Worm (Caenorhabditis elegans) whole organism, late embryonic: Measurements from ENCODE around the gene nspb-3.

Experiments
- Y22D7AL.16 ChIP-seq: sonication (generic microtip); optimal IDR thresholded peaks from 2 replicates; lab custom pipeline; 2016; ENCODE audit warnings: missing genetic modification characterization, missing compliant biosample characterization
- ahr-1 ChIP-seq: sonication (generic microtip); optimal IDR thresholded peaks from 2 replicates; lab custom pipeline; 2016; ENCODE audit warnings: missing genetic modification characterization, missing compliant biosample characterization
- ama-1 ChIP-seq: fragments of 150-350 bp; optimal IDR thresholded peaks from 2 replicates; lab custom pipeline; 2014
- ceh-45 ChIP-seq: fragments of 200-800 bp; sonication (Bioruptor generic); IDR thresholded peaks from 2 replicates; pipeline ENCODE4 v1.3.6; 2022; ENCODE audit warnings: missing genetic modification reagents, missing genetic modification characterization, missing compliant biosample characterization
- elt-2 ChIP-seq: sonication (generic microtip); optimal IDR thresholded peaks from 2 replicates; lab custom pipeline; 2016; ENCODE audit warnings: missing genetic modification reagents, missing genetic modification characterization, missing compliant biosample characterization
- elt-4 ChIP-seq: sonication (generic microtip); optimal IDR thresholded peaks from 2 replicates; lab custom pipeline; 2016; ENCODE audit warnings: missing genetic modification characterization, missing compliant biosample characterization
- ets-4 ChIP-seq: sonication (generic microtip); optimal IDR thresholded peaks from 2 replicates; lab custom pipeline; 2016; ENCODE audit warnings: missing genetic modification characterization, missing compliant biosample characterization
- gmeb-2 ChIP-seq: sonication (generic microtip); optimal IDR thresholded peaks from 2 replicates; lab custom pipeline; 2016; ENCODE audit warnings: missing genetic modification characterization, inconsistent platforms, missing compliant biosample characterization
- madf-2 ChIP-seq: sonication (generic microtip); optimal IDR thresholded peaks from 2 replicates; lab custom pipeline; 2017; ENCODE audit warnings: missing genetic modification characterization, missing compliant biosample characterization
- nhr-232 ChIP-seq: sonication (generic microtip); optimal IDR thresholded peaks from 2 replicates; lab custom pipeline; 2016; ENCODE audit warnings: missing genetic modification characterization, missing compliant biosample characterization
- rnt-1 ChIP-seq: sonication (generic microtip); optimal IDR thresholded peaks from 2 replicates; lab custom pipeline; 2016; ENCODE audit warnings: missing genetic modification characterization, missing compliant biosample characterization
- sox-2 ChIP-seq: fragments of 200-800 bp; sonication (Bioruptor generic); IDR thresholded peaks from 2 replicates; pipeline ENCODE4 v1.3.6; 2022; ENCODE audit warnings: missing genetic modification reagents, missing genetic modification characterization, missing compliant biosample characterization
- unc-55 ChIP-seq: sonication (generic microtip); optimal IDR thresholded peaks from 2 replicates; lab custom pipeline; 2017; ENCODE audit warnings: missing biosample characterization, missing genetic modification reagents, missing genetic modification characterization
- unc-86 ChIP-seq: sonication (generic microtip); optimal IDR thresholded peaks from 2 replicates; lab custom pipeline; 2016; ENCODE audit warnings: missing genetic modification characterization, missing compliant biosample characterization

- TF ChIP-seq madf-2 (tag; lab: Kevin White, UChicago) (no peak), Y22D7AL.16 (tag; lab: Kevin White, UChicago) (no peak), rnt-1 (tag; lab: Kevin White, UChicago) (no peak), elt-2 (tag; lab: Kevin White, UChicago) (no peak), gmeb-2 (tag; lab: Kevin White, UChicago) (no peak), elt-4 (no peak), unc-55 (no peak), unc-86 (no peak), ets-4 (no peak), sox-2 (no peak), nhr-232 (no peak), ahr-1 (tag; lab: Kevin White, UChicago) (no peak), ceh-45 (GFP tag; lab: Robert Waterston, UW) (no peak), ama-1 (lab: Kevin White, UChicago) (no peak)
These were observed 11.8 kb upstream of the nspb-3 start for ce11 chrIV:6606587-6606986.
